Fruit fly (Drosophila melanogaster) whole organism, embryonic: Measurements from ENCODE around the gene odd.
A peak's percentile ranks its signal among the peaks of the same experiment; 100 is the strongest.

Source experiments
- Antp ChIP-seq: fragments of 200-800 bp; sonication (Bioruptor generic); optimal IDR thresholded peaks from 3 replicates; lab custom pipeline; 2016; ENCODE audit warnings: missing biosample characterization, missing genetic modification characterization
- B-H1 ChIP-seq: fragments of 200-800 bp; sonication (Bioruptor generic); IDR thresholded peaks from 3 replicates; pipeline ENCODE4 v1.3.6; 2022; ENCODE audit warnings: missing biosample characterization, missing genetic modification characterization
- CG10267 ChIP-seq: fragments of 200-800 bp; sonication (Bioruptor generic); optimal IDR thresholded peaks from 2 replicates; lab custom pipeline; 2018; ENCODE audit warnings: missing biosample characterization, mild to moderate bottlenecking, missing genetic modification characterization, moderate library complexity
- CG1233 ChIP-seq: fragments of 200-800 bp; sonication (Bioruptor generic); optimal IDR thresholded peaks from 4 replicates; lab custom pipeline; 2018; ENCODE audit warnings: missing biosample characterization, mild to moderate bottlenecking, missing genetic modification characterization
- CG13424 ChIP-seq: fragments of 200-800 bp; sonication (Bioruptor generic); optimal IDR thresholded peaks from 2 replicates; lab custom pipeline; 2019; ENCODE audit warnings: missing biosample characterization, mild to moderate bottlenecking, missing genetic modification characterization, moderate library complexity
- CG13775 ChIP-seq: fragments of 200-800 bp; sonication (Bioruptor generic); optimal IDR thresholded peaks from 3 replicates; lab custom pipeline; 2017; ENCODE audit warnings: missing biosample characterization, mild to moderate bottlenecking, missing genetic modification characterization
- CG14050 ChIP-seq: fragments of 200-800 bp; sonication (Bioruptor generic); IDR thresholded peaks from 3 replicates; pipeline ENCODE4 v1.3.6; 2022; ENCODE audit warnings: missing biosample characterization, missing genetic modification characterization
- CG15696 ChIP-seq: fragments of 200-800 bp; sonication (Bioruptor generic); optimal IDR thresholded peaks from 2 replicates; lab custom pipeline; 2019; ENCODE audit warnings: missing biosample characterization, mild to moderate bottlenecking, missing genetic modification characterization, moderate library complexity
- CG1792 ChIP-seq: fragments of 200-800 bp; sonication (Bioruptor generic); optimal IDR thresholded peaks from 2 replicates; lab custom pipeline; 2016; ENCODE audit warnings: missing biosample characterization, missing genetic modification characterization
- CG1832 ChIP-seq: fragments of 200-800 bp; sonication (Bioruptor generic); optimal IDR thresholded peaks from 2 replicates; lab custom pipeline; 2017; ENCODE audit warnings: missing biosample characterization, mild to moderate bottlenecking, missing genetic modification characterization, inconsistent platforms
- CG30403 ChIP-seq: fragments of 200-800 bp; sonication (Bioruptor generic); optimal IDR thresholded peaks from 3 replicates; lab custom pipeline; 2016; ENCODE audit warnings: missing biosample characterization, missing genetic modification characterization
- CG3847 ChIP-seq: fragments of 200-800 bp; sonication (Bioruptor generic); IDR thresholded peaks from 2 replicates; pipeline ENCODE4 v1.3.6; 2022; ENCODE audit warnings: missing biosample characterization, missing genetic modification characterization
- CG4854 ChIP-seq: fragments of 200-800 bp; sonication (Bioruptor generic); optimal IDR thresholded peaks from 2 replicates; lab custom pipeline; 2016; ENCODE audit warnings: missing biosample characterization, missing genetic modification characterization, inconsistent platforms
- CG7372 ChIP-seq: fragments of 200-800 bp; sonication (Bioruptor generic); IDR thresholded peaks from 2 replicates; pipeline ENCODE4 v1.3.6; 2022; ENCODE audit warnings: missing biosample characterization, missing genetic modification characterization
- CG7987 ChIP-seq: fragments of 200-800 bp; sonication (Bioruptor generic); optimal IDR thresholded peaks from 2 replicates; lab custom pipeline; 2018; ENCODE audit warnings: missing biosample characterization, mild to moderate bottlenecking, missing genetic modification characterization, moderate library complexity
- CG8359 ChIP-seq: fragments of 200-800 bp; sonication (Bioruptor generic); optimal IDR thresholded peaks from 2 replicates; lab custom pipeline; 2017; ENCODE audit warnings: missing biosample characterization, mild to moderate bottlenecking, missing genetic modification characterization, borderline replicate concordance
- CG9727 ChIP-seq: fragments of 200-800 bp; sonication (Bioruptor generic); optimal IDR thresholded peaks from 3 replicates; lab custom pipeline; 2017; ENCODE audit warnings: missing biosample characterization, mild to moderate bottlenecking, missing genetic modification characterization
- Deaf1 ChIP-seq: fragments of 200-800 bp; optimal IDR thresholded peaks from 3 replicates; lab custom pipeline; 2019; ENCODE audit warnings: missing biosample characterization, mild to moderate bottlenecking, missing genetic modification characterization, moderate library complexity
- Dek ChIP-seq: fragments of 200-800 bp; sonication (Bioruptor generic); optimal IDR thresholded peaks from 3 replicates; lab custom pipeline; 2019; ENCODE audit warnings: missing biosample characterization, mild to moderate bottlenecking, missing genetic modification characterization, moderate library complexity
- Dref ChIP-seq: fragments of 200-800 bp; sonication (Bioruptor generic); IDR thresholded peaks from 2 replicates; pipeline ENCODE4 v1.3.6; 2022; ENCODE audit warnings: missing biosample characterization, missing genetic modification characterization
- E2f1 ChIP-seq: fragments of 200-800 bp; sonication (Bioruptor generic); IDR thresholded peaks from 2 replicates; pipeline ENCODE4 v1.3.6; 2022; ENCODE audit warnings: missing biosample characterization, missing genetic modification characterization
- Fer1 ChIP-seq: fragments of 200-800 bp; sonication (Bioruptor generic); optimal IDR thresholded peaks from 2 replicates; lab custom pipeline; 2017; ENCODE audit warnings: missing biosample characterization, mild to moderate bottlenecking, missing genetic modification characterization
- Gsc ChIP-seq: fragments of 200-800 bp; sonication (Bioruptor generic); IDR thresholded peaks from 2 replicates; pipeline ENCODE4 v1.3.6; 2022; ENCODE audit warnings: missing biosample characterization, missing genetic modification characterization
- Hr51 ChIP-seq, 2 experiments: fragments of 200-800 bp; sonication (Bioruptor generic); optimal IDR thresholded peaks; 2 replicates in 1 of 2; 3 replicates in 1 of 2; lab custom pipeline; 2016 to 2018; ENCODE audit warnings: missing biosample characterization in 2 of 2, missing genetic modification characterization in 2 of 2, mild to moderate bottlenecking in 1 of 2, moderate library complexity in 1 of 2
- Lhr ChIP-seq: fragments of 200-800 bp; sonication (Bioruptor generic); optimal IDR thresholded peaks from 3 replicates; lab custom pipeline; 2017; ENCODE audit warnings: mild to moderate bottlenecking, missing biosample characterization, missing genetic modification reagents, missing genetic modification characterization
- Meics ChIP-seq: fragments of 200-800 bp; sonication (Bioruptor generic); optimal IDR thresholded peaks from 2 replicates; lab custom pipeline; 2017; ENCODE audit warnings: missing biosample characterization, mild to moderate bottlenecking, missing genetic modification characterization
- Nf-YA ChIP-seq: fragments of 200-800 bp; sonication (Bioruptor generic); IDR thresholded peaks from 2 replicates; pipeline ENCODE4 v1.3.6; 2022; ENCODE audit warnings: missing biosample characterization, missing genetic modification characterization
- NfI ChIP-seq: fragments of 200-800 bp; sonication (Bioruptor generic); optimal IDR thresholded peaks from 3 replicates; lab custom pipeline; 2018; ENCODE audit warnings: missing biosample characterization, mild to moderate bottlenecking, missing genetic modification characterization, moderate library complexity
- Six4 ChIP-seq: fragments of 200-800 bp; sonication (Bioruptor generic); optimal IDR thresholded peaks from 2 replicates; lab custom pipeline; 2016; ENCODE audit warnings: missing biosample characterization, missing genetic modification characterization
- Sox102F ChIP-seq: fragments of 200-800 bp; sonication (Bioruptor generic); optimal IDR thresholded peaks from 2 replicates; lab custom pipeline; 2018; ENCODE audit warnings: missing biosample characterization, mild to moderate bottlenecking, missing genetic modification characterization, moderate library complexity
- Usf ChIP-seq: fragments of 200-800 bp; sonication (Bioruptor generic); optimal IDR thresholded peaks from 2 replicates; lab custom pipeline; 2017; ENCODE audit warnings: missing genotype, missing biosample characterization, missing genetic modification characterization
- amos ChIP-seq: fragments of 200-800 bp; sonication (Bioruptor generic); IDR thresholded peaks from 2 replicates; pipeline ENCODE4 v1.3.6; 2022; ENCODE audit warnings: missing biosample characterization, missing genetic modification characterization; ENCODE audit not compliant: partially characterized antibody
- ara ChIP-seq: fragments of 200-800 bp; sonication (Bioruptor generic); IDR thresholded peaks from 2 replicates; pipeline ENCODE4 v1.3.6; 2022; ENCODE audit warnings: missing biosample characterization, missing genetic modification characterization
- btn ChIP-seq: fragments of 200-800 bp; sonication (Bioruptor generic); optimal IDR thresholded peaks from 2 replicates; lab custom pipeline; 2016; ENCODE audit warnings: missing biosample characterization, missing genetic modification characterization
- en ChIP-seq: fragments of 200-800 bp; sonication (Bioruptor generic); optimal IDR thresholded peaks from 2 replicates; lab custom pipeline; 2016; ENCODE audit warnings: missing biosample characterization, missing genetic modification characterization
- exex ChIP-seq: fragments of 200-800 bp; sonication (Bioruptor generic); optimal IDR thresholded peaks from 4 replicates; lab custom pipeline; 2018; ENCODE audit warnings: missing biosample characterization, mild to moderate bottlenecking, missing genetic modification characterization, moderate library complexity
- hbn ChIP-seq: fragments of 200-800 bp; sonication (Bioruptor generic); IDR thresholded peaks from 2 replicates; pipeline ENCODE4 v1.3.6; 2022; ENCODE audit warnings: missing biosample characterization, missing genetic modification characterization; ENCODE audit not compliant: partially characterized antibody
- jigr1 ChIP-seq: fragments of 200-800 bp; sonication (Bioruptor generic); IDR thresholded peaks from 3 replicates; pipeline ENCODE4 v1.3.6; 2022; ENCODE audit warnings: missing biosample characterization, missing genetic modification characterization
- lbe ChIP-seq: fragments of 200-800 bp; sonication (Bioruptor generic); optimal IDR thresholded peaks from 2 replicates; lab custom pipeline; 2016; ENCODE audit warnings: missing biosample characterization, mild to moderate bottlenecking, missing genetic modification characterization
- lola ChIP-seq, 3 experiments: fragments of >200 bp in 2 of 3; fragments of 200-800 bp in 1 of 3; sonication (Bioruptor generic) in 1 of 3; optimal IDR thresholded peaks; 2 replicates each; lab custom pipeline; 2017 to 2019; ENCODE audit warnings: missing biosample characterization in 3 of 3, missing genetic modification characterization in 3 of 3, mild to moderate bottlenecking in 1 of 3, moderate library complexity in 1 of 3
- nmo ChIP-seq: fragments of 200-800 bp; sonication (Bioruptor generic); optimal IDR thresholded peaks from 2 replicates; lab custom pipeline; 2018; ENCODE audit warnings: missing biosample characterization, mild to moderate bottlenecking, missing genetic modification characterization, moderate library complexity
- pfk ChIP-seq: fragments of 200-800 bp; sonication (Bioruptor generic); optimal IDR thresholded peaks from 2 replicates; lab custom pipeline; 2018; ENCODE audit warnings: missing biosample characterization, mild to moderate bottlenecking, missing genetic modification characterization, moderate library complexity
- rib ChIP-seq: fragments of 200-800 bp; sonication (Bioruptor generic); IDR thresholded peaks from 2 replicates; pipeline ENCODE4 v1.3.6; 2022; ENCODE audit warnings: missing biosample characterization, missing genetic modification characterization
- sc ChIP-seq, 3 experiments: fragments of >200 bp in 2 of 3; fragments of 200-800 bp in 1 of 3; sonication (Bioruptor generic) in 1 of 3; optimal IDR thresholded peaks; 2 replicates in 2 of 3; 3 replicates in 1 of 3; lab custom pipeline; 2017; ENCODE audit warnings: mild to moderate bottlenecking in 1 of 3, missing biosample characterization in 1 of 3, missing genetic modification characterization in 1 of 3, missing genetic modification reagents in 1 of 3
- sim ChIP-seq: fragments of 200-800 bp; sonication (Bioruptor generic); IDR thresholded peaks from 2 replicates; pipeline ENCODE4 v1.3.6; 2022; ENCODE audit warnings: missing biosample characterization, missing genetic modification characterization
- slp2 ChIP-seq: fragments of 200-800 bp; sonication (Bioruptor generic); optimal IDR thresholded peaks from 2 replicates; lab custom pipeline; 2016; ENCODE audit warnings: missing biosample characterization, missing genetic modification characterization
- so ChIP-seq: fragments of 200-800 bp; sonication (Bioruptor generic); IDR thresholded peaks from 3 replicates; pipeline ENCODE4 v1.3.6; 2022; ENCODE audit warnings: missing biosample characterization, missing genetic modification characterization
- zen ChIP-seq: fragments of 200-800 bp; sonication (Bioruptor generic); optimal IDR thresholded peaks from 3 replicates; lab custom pipeline; 2018; ENCODE audit warnings: missing biosample characterization, mild to moderate bottlenecking, missing genetic modification characterization, moderate library complexity
- zfh2 ChIP-seq: fragments of 200-800 bp; sonication (Bioruptor generic); optimal IDR thresholded peaks from 2 replicates; lab custom pipeline; 2016; ENCODE audit warnings: missing biosample characterization, missing genetic modification characterization

odd gene

DNA sequence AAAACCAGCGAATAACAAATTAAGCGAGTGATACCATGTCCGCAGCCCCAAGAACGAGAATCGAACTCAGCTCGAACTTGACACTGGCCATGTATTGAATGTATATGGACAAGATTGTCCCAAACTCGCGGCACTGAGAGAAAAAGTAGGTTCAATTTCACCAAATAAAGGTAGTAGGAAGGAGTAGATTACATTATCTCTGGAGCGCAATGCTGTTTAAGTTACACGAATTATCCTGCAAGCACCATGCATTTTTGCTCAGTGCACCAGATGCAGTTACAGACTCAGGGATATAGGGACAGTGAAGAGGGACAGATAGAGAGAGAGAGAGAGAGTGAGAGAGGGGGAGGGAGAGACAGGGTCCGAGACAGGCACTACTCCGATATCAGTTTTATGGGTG lies 12.6 kb downstream of the odd start (continued):
- TF ChIP-seq CG3847 (GFP tag; lab: Robert Waterston, UW), result 0 out of 2 replicates have a peak, but pooled peaks have one; percentile 7
- TF ChIP-seq B-H1 (GFP tag; lab: Robert Waterston, UW), result peak; percentile 16; the same call in 1 of the 3 replicates
- TF ChIP-seq nmo (GFP tag; lab: Kevin White, UChicago), result peak; percentile 47
- TF ChIP-seq CG8359 (GFP tag; lab: Kevin White, UChicago), result peak; percentile 13
- peak; percentile 32 for TF ChIP-seq btn (GFP tag; lab: Kevin White, UChicago)
- TF ChIP-seq en (GFP tag; lab: Kevin White, UChicago), result peak; percentile 50
- peak; percentile 31 for TF ChIP-seq Usf
- peak in 1 of 2 experiments; percentile 46 for TF ChIP-seq Hr51 (GFP tag; optimal IDR thresholded peaks at IDR 0.05; lab: Kevin White, UChicago)
- peak; percentile 65 for TF ChIP-seq zen (tag; lab: Kevin White, UChicago)
- TF ChIP-seq CG13775, result peak; percentile 54
- no peak for TF ChIP-seq amos (GFP tag; lab: Robert Waterston, UW)
- TF ChIP-seq Nf-YA (GFP tag; lab: Robert Waterston, UW), result 0 out of 2 replicates have a peak, but pooled peaks have one; percentile 22
- peak; percentile 37 for TF ChIP-seq E2f1 (GFP tag; lab: Robert Waterston, UW)
- TF ChIP-seq exex (tag; lab: Kevin White, UChicago), result no peak
- no peak for TF ChIP-seq Fer1 (GFP tag; lab: Kevin White, UChicago)
- 0 out of 2 replicates have a peak, but pooled peaks have one; percentile 12 for TF ChIP-seq CG7372 (GFP tag; lab: Robert Waterston, UW)
- peak; percentile 71 for TF ChIP-seq ara (GFP tag; lab: Robert Waterston, UW)
- TF ChIP-seq Deaf1, result no peak
- TF ChIP-seq CG30403 (GFP tag; lab: Kevin White, UChicago), result peak; percentile 38
- peak; percentile 39; the same call in 1 of the 3 replicates for TF ChIP-seq so
- TF ChIP-seq NfI (GFP tag; lab: Kevin White, UChicago), result peak; percentile 21
- TF ChIP-seq Dref (GFP tag; lab: Robert Waterston, UW), result no peak
- no peak for TF ChIP-seq CG1792 (GFP tag; lab: Kevin White, UChicago)
- no peak for TF ChIP-seq sc (optimal IDR thresholded peaks at IDR 0.05; lab: Kevin White, UChicago)
- peak; percentile 38 for TF ChIP-seq sc (GFP tag; optimal IDR thresholded peaks at IDR 0.05; lab: Kevin White, UChicago)
- TF ChIP-seq Six4 (GFP tag; lab: Kevin White, UChicago), result peak; percentile 24
- peak; percentile 77 for TF ChIP-seq CG9727 (GFP tag; lab: Kevin White, UChicago)
- no peak for TF ChIP-seq Meics
- no peak for TF ChIP-seq zfh2 (GFP tag; lab: Kevin White, UChicago)
- TF ChIP-seq pfk (GFP tag; lab: Kevin White, UChicago), result no peak
- TF ChIP-seq Dek, result no peak
- peak; percentile 32 for TF ChIP-seq CG1233 (GFP tag; lab: Kevin White, UChicago)
- TF ChIP-seq lola (GFP tag; optimal IDR thresholded peaks at IDR 0.05; lab: Kevin White, UChicago), result peak in 1 of 3 experiments; percentile 76
- peak; percentile 55; the same call in 1 of the 2 replicates for TF ChIP-seq sim (GFP tag; lab: Robert Waterston, UW)
- no peak for TF ChIP-seq jigr1 (GFP tag; lab: Robert Waterston, UW)
- peak; percentile 45 for TF ChIP-seq slp2 (GFP tag; lab: Kevin White, UChicago)
- peak; percentile 27 for TF ChIP-seq CG1832
- no peak for TF ChIP-seq CG4854 (GFP tag; lab: Kevin White, UChicago)
- TF ChIP-seq hbn (GFP tag; lab: Robert Waterston, UW), result no peak
- TF ChIP-seq rib (GFP tag; lab: Robert Waterston, UW), result no peak
- TF ChIP-seq Antp, result peak; percentile 70
- TF ChIP-seq lbe (GFP tag; lab: Kevin White, UChicago), result peak; percentile 48
- no peak for TF ChIP-seq CG14050
- no peak for TF ChIP-seq CG7987 (GFP tag; lab: Kevin White, UChicago)
- peak; percentile 6 for TF ChIP-seq Lhr (GFP tag; lab: Kevin White, UChicago)
- peak; percentile 41 for TF ChIP-seq CG10267 (tag; lab: Kevin White, UChicago)
- peak; percentile 46; the same call in 1 of the 2 replicates for TF ChIP-seq Gsc (GFP tag; lab: Robert Waterston, UW)
- TF ChIP-seq Sox102F (GFP tag; lab: Kevin White, UChicago), result no peak
- peak; percentile 70 for TF ChIP-seq CG15696 (tag; lab: Kevin White, UChicago)
- peak; percentile 18 for TF ChIP-seq CG13424 (tag; lab: Kevin White, UChicago)
